Worm (Caenorhabditis elegans): ENCODE data around the gene Y38E10A.24.

The Y38E10A.24 gene

ce11 chrII:12665019-12665418 lies 13.8 kb upstream of the Y38E10A.24 start (continued):
- TF ChIP-seq nhr-76 (tag; optimal IDR thresholded peaks at IDR 0.05) = no peak
- TF ChIP-seq tbx-2 (tag; optimal IDR thresholded peaks at IDR 0.05) = peak; percentile 25
- TF ChIP-seq nhr-11 (tag; optimal IDR thresholded peaks at IDR 0.05) = no peak
- TF ChIP-seq mdl-1 (tag; optimal IDR thresholded peaks at IDR 0.05) = no peak
- no peak for TF ChIP-seq nhr-12 (tag; optimal IDR thresholded peaks at IDR 0.05)
- TF ChIP-seq ama-1 (optimal IDR thresholded peaks at IDR 0.05) = no peak
- TF ChIP-seq hpl-2 (GFP tag; optimal IDR thresholded peaks at IDR 0.05) = no peak
- no peak for TF ChIP-seq lin-13 (GFP tag; optimal IDR thresholded peaks at IDR 0.05)
- no peak for TF ChIP-seq nhr-85 (tag)
- no peak for TF ChIP-seq skn-1 (tag; optimal IDR thresholded peaks at IDR 0.05)
- no peak for TF ChIP-seq ztf-4 (tag; optimal IDR thresholded peaks at IDR 0.05)
- TF ChIP-seq ceh-8 (GFP tag; optimal IDR thresholded peaks at IDR 0.05) = peak; percentile 44
- no peak for TF ChIP-seq elt-2 (tag; optimal IDR thresholded peaks at IDR 0.05)
- no peak for TF ChIP-seq egl-27 (tag; optimal IDR thresholded peaks at IDR 0.05)
- TF ChIP-seq F16B12.6 (tag; optimal IDR thresholded peaks at IDR 0.05) = no peak
- no peak for TF ChIP-seq nhr-237 (tag; optimal IDR thresholded peaks at IDR 0.05)
- TF ChIP-seq sox-4 (tag; optimal IDR thresholded peaks at IDR 0.05) = no peak
- TF ChIP-seq aha-1 (tag; optimal IDR thresholded peaks at IDR 0.05) = no peak

- TF ChIP-seq zip-4 (GFP tag; optimal IDR thresholded peaks at IDR 0.05) (no peak), fkh-8 (tag; optimal IDR thresholded peaks at IDR 0.05) (peak; percentile 3), efl-1 (optimal IDR thresholded peaks at IDR 0.05) (no peak), efl-1 (GFP tag; optimal IDR thresholded peaks at IDR 0.05 in 1 of 2) (peak in 1 of 2 experiments; percentile 28), efl-3 (GFP tag; optimal IDR thresholded peaks at IDR 0.05) (no peak), nhr-12 (tag; optimal IDR thresholded peaks at IDR 0.05) (no peak), vab-15 (tag; optimal IDR thresholded peaks at IDR 0.05) (no peak), C04F5.9 (tag; optimal IDR thresholded peaks at IDR 0.05) (no peak), sptf-1 (tag; optimal IDR thresholded peaks at IDR 0.05) (no peak), lir-3 (tag; optimal IDR thresholded peaks at IDR 0.05; ENCODE audit: poor library complexity) (no peak), lin-39 (tag; optimal IDR thresholded peaks at IDR 0.05) (no peak), egl-13 (tag; optimal IDR thresholded peaks at IDR 0.05) (no peak)
Measured at ce11 chrII:12666042-12666441, 12.8 kb upstream of the Y38E10A.24 start.

- TF ChIP-seq ztf-11 (tag; optimal IDR thresholded peaks at IDR 0.05) (no peak), efl-1 (optimal IDR thresholded peaks at IDR 0.05) (no peak), efl-1 (GFP tag; optimal IDR thresholded peaks at IDR 0.05 in 1 of 2) (peak in 1 of 2 experiments; percentile 10)
Measured at ce11 chrII:12668148-12668547, 10.7 kb upstream of the Y38E10A.24 start.

- peak; percentile 17 for TF ChIP-seq nhr-71 (tag; optimal IDR thresholded peaks at IDR 0.05)
- TF ChIP-seq F16B12.6 (tag; optimal IDR thresholded peaks at IDR 0.05) = no peak
- peak; percentile 88 for TF ChIP-seq dsc-1 (tag; optimal IDR thresholded peaks at IDR 0.05)
- no peak for TF ChIP-seq nhr-76 (tag; optimal IDR thresholded peaks at IDR 0.05)
- no peak for TF ChIP-seq unc-98 (GFP tag; IDR thresholded peaks at IDR 0.05)
- no peak for TF ChIP-seq alr-1 (tag; optimal IDR thresholded peaks at IDR 0.05; ENCODE audit: borderline replicate concordance)
- no peak for TF ChIP-seq nhr-85 (tag)
- TF ChIP-seq pax-3 (tag; optimal IDR thresholded peaks at IDR 0.05) = peak; percentile 69
- no peak for TF ChIP-seq elt-3 (tag; optimal IDR thresholded peaks at IDR 0.05)
- TF ChIP-seq elt-2 (tag; optimal IDR thresholded peaks at IDR 0.05) = no peak
- TF ChIP-seq pqm-1 (tag; optimal IDR thresholded peaks at IDR 0.05) = no peak
- peak; percentile 82 for TF ChIP-seq fkh-8 (tag; optimal IDR thresholded peaks at IDR 0.05)
- peak; percentile 32 for TF ChIP-seq fkh-4 (tag; optimal IDR thresholded peaks at IDR 0.05; ENCODE audit: borderline replicate concordance)
- TF ChIP-seq grh-1 (GFP tag; IDR thresholded peaks at IDR 0.05) = no peak
- no peak for TF ChIP-seq unc-30 (tag; optimal IDR thresholded peaks at IDR 0.05)
- TF ChIP-seq egl-27 (tag; optimal IDR thresholded peaks at IDR 0.05) = no peak
- no peak for TF ChIP-seq ceh-63 (GFP tag; optimal IDR thresholded peaks at IDR 0.05)
- no peak for TF ChIP-seq nhr-11 (tag; optimal IDR thresholded peaks at IDR 0.05)
- TF ChIP-seq xbp-1 (tag; optimal IDR thresholded peaks at IDR 0.05) = no peak
- no peak for TF ChIP-seq Y116A8C.19 (tag; optimal IDR thresholded peaks at IDR 0.05; ENCODE audit: borderline replicate concordance)
- no peak for TF ChIP-seq lin-15B (tag; optimal IDR thresholded peaks at IDR 0.05)
- TF ChIP-seq nhr-20 (tag; optimal IDR thresholded peaks at IDR 0.05) = peak; percentile 6
- TF ChIP-seq unc-86 (tag; optimal IDR thresholded peaks at IDR 0.05) = no peak
- no peak for TF ChIP-seq pag-3 (tag; optimal IDR thresholded peaks at IDR 0.05; ENCODE audit: borderline replicate concordance, insufficient read depth)
- TF ChIP-seq swsn-7 (tag; optimal IDR thresholded peaks at IDR 0.05) = peak; percentile 3
- TF ChIP-seq C04F5.9 (tag; optimal IDR thresholded peaks at IDR 0.05) = no peak
Measured at ce11 chrII:12668874-12669273, 10.0 kb upstream of the Y38E10A.24 start.
